Fruit fly (Drosophila melanogaster) whole organism, embryonic: Measurements from ENCODE around the gene mRpS11.
A peak's percentile ranks its signal among the peaks of the same experiment; 100 is the strongest.

Experiments used
- Antp ChIP-seq: fragments of 200-800 bp; sonication (Bioruptor generic); optimal IDR thresholded peaks from 3 replicates; lab custom pipeline; 2016; ENCODE audit warnings: missing biosample characterization, missing genetic modification characterization
- Asciz ChIP-seq: fragments of 200-800 bp; sonication (Bioruptor generic); optimal IDR thresholded peaks from 2 replicates; lab custom pipeline; 2017; ENCODE audit warnings: missing biosample characterization, mild to moderate bottlenecking, missing genetic modification characterization, missing genetic modification reagents
- Atf6 ChIP-seq: fragments of 200-800 bp; sonication (Bioruptor generic); IDR thresholded peaks from 2 replicates; pipeline ENCODE4 v1.3.6; 2022; ENCODE audit warnings: missing biosample characterization, missing genetic modification characterization
- CG10543 ChIP-seq: fragments of 200-800 bp; sonication (Bioruptor generic); optimal IDR thresholded peaks from 3 replicates; lab custom pipeline; 2017; ENCODE audit warnings: missing biosample characterization, mild to moderate bottlenecking, missing genetic modification characterization, moderate library complexity
- CG10979 ChIP-seq: fragments of 200-800 bp; sonication (Bioruptor generic); optimal IDR thresholded peaks from 2 replicates; lab custom pipeline; 2018; ENCODE audit warnings: missing biosample characterization, mild to moderate bottlenecking, missing genetic modification characterization, moderate library complexity
- CG11695 ChIP-seq: fragments of 200-800 bp; sonication (Bioruptor generic); IDR thresholded peaks from 3 replicates; pipeline ENCODE4 v1.3.6; 2022; ENCODE audit warnings: missing biosample characterization, missing genetic modification characterization
- CG14710 ChIP-seq: fragments of 200-800 bp; sonication (Bioruptor generic); optimal IDR thresholded peaks from 3 replicates; lab custom pipeline; 2019; ENCODE audit warnings: missing biosample characterization, mild to moderate bottlenecking, missing genetic modification characterization, moderate library complexity
- CG15269 ChIP-seq: fragments of 200-800 bp; sonication (Bioruptor generic); optimal IDR thresholded peaks from 2 replicates; lab custom pipeline; 2018; ENCODE audit warnings: missing biosample characterization, mild to moderate bottlenecking, missing genetic modification characterization, moderate library complexity
- CG17359 ChIP-seq: fragments of 200-800 bp; sonication (Bioruptor generic); optimal IDR thresholded peaks from 3 replicates; lab custom pipeline; 2018; ENCODE audit warnings: missing biosample characterization, mild to moderate bottlenecking, missing genetic modification characterization, moderate library complexity
- CG17802 ChIP-seq: fragments of 200-800 bp; sonication (Bioruptor generic); optimal IDR thresholded peaks from 2 replicates; lab custom pipeline; 2018; ENCODE audit warnings: missing biosample characterization, mild to moderate bottlenecking, missing genetic modification characterization, moderate library complexity
- CG17912 ChIP-seq: fragments of 200-800 bp; sonication (Bioruptor generic); optimal IDR thresholded peaks from 2 replicates; lab custom pipeline; 2018; ENCODE audit warnings: missing biosample characterization, mild to moderate bottlenecking, missing genetic modification characterization
- CG18619 ChIP-seq: fragments of 200-800 bp; sonication (Bioruptor generic); optimal IDR thresholded peaks from 3 replicates; lab custom pipeline; 2017; ENCODE audit warnings: missing biosample characterization, mild to moderate bottlenecking, missing genetic modification characterization
- CG2116 ChIP-seq: fragments of 200-800 bp; sonication (Bioruptor generic); optimal IDR thresholded peaks from 3 replicates; lab custom pipeline; 2018; ENCODE audit warnings: missing biosample characterization, mild to moderate bottlenecking, missing genetic modification characterization
- CG2199 ChIP-seq: fragments of 200-800 bp; sonication (Bioruptor generic); IDR thresholded peaks from 3 replicates; pipeline ENCODE4 v1.3.6; 2022; ENCODE audit warnings: missing biosample characterization, missing genetic modification characterization
- CG2678 ChIP-seq: fragments of 200-800 bp; sonication (Bioruptor generic); optimal IDR thresholded peaks from 3 replicates; lab custom pipeline; 2019; ENCODE audit warnings: missing biosample characterization, mild to moderate bottlenecking, missing genetic modification characterization, moderate library complexity
- CG30403 ChIP-seq: fragments of 200-800 bp; sonication (Bioruptor generic); optimal IDR thresholded peaks from 3 replicates; lab custom pipeline; 2016; ENCODE audit warnings: missing biosample characterization, missing genetic modification characterization
- CG33213 ChIP-seq: fragments of 200-800 bp; sonication (Bioruptor generic); optimal IDR thresholded peaks from 3 replicates; lab custom pipeline; 2016; ENCODE audit warnings: missing biosample characterization, missing genetic modification characterization
- CG4282 ChIP-seq: fragments of 200-800 bp; sonication (Bioruptor generic); optimal IDR thresholded peaks from 2 replicates; lab custom pipeline; 2016; ENCODE audit warnings: missing biosample characterization, missing genetic modification characterization
- CG4854 ChIP-seq: fragments of 200-800 bp; sonication (Bioruptor generic); optimal IDR thresholded peaks from 2 replicates; lab custom pipeline; 2016; ENCODE audit warnings: missing biosample characterization, missing genetic modification characterization, inconsistent platforms
- CG7357 ChIP-seq: fragments of 200-800 bp; sonication (Bioruptor generic); IDR thresholded peaks from 3 replicates; pipeline ENCODE4 v1.3.6; 2022; ENCODE audit warnings: missing biosample characterization, missing genetic modification characterization
- CG7786 ChIP-seq: fragments of 200-800 bp; sonication (Bioruptor generic); optimal IDR thresholded peaks from 2 replicates; lab custom pipeline; 2016; ENCODE audit warnings: missing biosample characterization, missing genetic modification characterization
- CG7839 ChIP-seq: fragments of 200-800 bp; sonication (Bioruptor generic); optimal IDR thresholded peaks from 3 replicates; lab custom pipeline; 2018; ENCODE audit warnings: missing biosample characterization, mild to moderate bottlenecking, missing genetic modification characterization, moderate library complexity
- CG7928 ChIP-seq: fragments of 200-800 bp; sonication (Bioruptor generic); optimal IDR thresholded peaks from 2 replicates; lab custom pipeline; 2017; ENCODE audit warnings: missing biosample characterization, mild to moderate bottlenecking, missing genetic modification characterization
- CG7963 ChIP-seq: fragments of 200-800 bp; sonication (Bioruptor generic); IDR thresholded peaks from 3 replicates; pipeline ENCODE4 v1.3.6; 2022; ENCODE audit warnings: missing biosample characterization, missing genetic modification characterization; ENCODE audit not compliant: partially characterized antibody
- Camta ChIP-seq: fragments of 200-800 bp; sonication (Bioruptor generic); optimal IDR thresholded peaks from 2 replicates; lab custom pipeline; 2016; ENCODE audit warnings: missing biosample characterization, missing genetic modification characterization
- Dbx ChIP-seq: fragments of 200-800 bp; sonication (Bioruptor generic); IDR thresholded peaks from 3 replicates; pipeline ENCODE4 v1.3.6; 2022; ENCODE audit warnings: missing biosample characterization, missing genetic modification characterization
- HHEX ChIP-seq: fragments of 200-800 bp; sonication (Bioruptor generic); optimal IDR thresholded peaks from 3 replicates; lab custom pipeline; 2017; ENCODE audit warnings: missing biosample characterization, mild to moderate bottlenecking, missing genetic modification characterization, missing genetic modification reagents
- HLH54F ChIP-seq: fragments of 200-800 bp; sonication (Bioruptor generic); optimal IDR thresholded peaks from 3 replicates; lab custom pipeline; 2016; ENCODE audit warnings: missing biosample characterization, missing genetic modification characterization
- HmgZ ChIP-seq: fragments of 200-800 bp; sonication (Bioruptor generic); optimal IDR thresholded peaks from 2 replicates; lab custom pipeline; 2018; ENCODE audit warnings: missing biosample characterization, mild to moderate bottlenecking, missing genetic modification characterization
- Med ChIP-seq: fragments of 200-800 bp; sonication (Bioruptor generic); peaks from one replicate; lab custom pipeline; 2016; ENCODE audit warnings: missing biosample characterization, missing genetic modification characterization, mild to moderate bottlenecking, inconsistent platforms, moderate library complexity
- Optix ChIP-seq: fragments of 200-800 bp; sonication (Bioruptor generic); IDR thresholded peaks from 3 replicates; pipeline ENCODE4 v1.3.6; 2022; ENCODE audit warnings: missing biosample characterization, missing genetic modification characterization
- Taf1 ChIP-seq: fragments of 200-800 bp; sonication (Bioruptor generic); IDR thresholded peaks from 2 replicates; pipeline ENCODE4 v1.3.6; 2022; ENCODE audit warnings: missing biosample characterization, missing genetic modification characterization
- Vsx1 ChIP-seq: fragments of 200-800 bp; sonication (Bioruptor generic); optimal IDR thresholded peaks from 2 replicates; lab custom pipeline; 2017; ENCODE audit warnings: missing biosample characterization, mild to moderate bottlenecking, missing genetic modification characterization, missing genetic modification reagents
- Xbp1 ChIP-seq: fragments of 200-800 bp; sonication (Bioruptor generic); optimal IDR thresholded peaks from 3 replicates; lab custom pipeline; 2016; ENCODE audit warnings: missing biosample characterization, mild to moderate bottlenecking, missing genetic modification characterization
- Xrp1 ChIP-seq: fragments of 200-800 bp; sonication (Bioruptor generic); IDR thresholded peaks from 2 replicates; pipeline ENCODE4 v1.3.6; 2022; ENCODE audit warnings: missing biosample characterization, missing genetic modification characterization
- ab ChIP-seq: fragments of 200-800 bp; sonication (Bioruptor generic); optimal IDR thresholded peaks from 2 replicates; lab custom pipeline; 2016; ENCODE audit warnings: missing biosample characterization, missing genetic modification characterization
- ci ChIP-seq: fragments of 200-800 bp; sonication (Bioruptor generic); IDR thresholded peaks from 3 replicates; pipeline ENCODE4 v1.3.6; 2022; ENCODE audit warnings: missing biosample characterization, missing genetic modification characterization
- crc ChIP-seq: fragments of 200-800 bp; sonication (Bioruptor generic); optimal IDR thresholded peaks from 2 replicates; lab custom pipeline; 2016; ENCODE audit warnings: missing biosample characterization, missing genetic modification characterization
- klu ChIP-seq: fragments of 200-800 bp; sonication (Bioruptor generic); IDR thresholded peaks from 2 replicates; pipeline ENCODE4 v1.3.6; 2022; ENCODE audit warnings: missing biosample characterization, missing genetic modification characterization
- lilli ChIP-seq: fragments of 200-800 bp; sonication (Bioruptor generic); optimal IDR thresholded peaks from 3 replicates; lab custom pipeline; 2016; ENCODE audit warnings: missing biosample characterization, missing genetic modification characterization
- lmd ChIP-seq: fragments of 200-800 bp; sonication (Bioruptor generic); IDR thresholded peaks from 2 replicates; pipeline ENCODE4 v1.3.6; 2022; ENCODE audit warnings: missing biosample characterization, missing genetic modification characterization
- lola ChIP-seq, 3 experiments: fragments of >200 bp in 2 of 3; fragments of 200-800 bp in 1 of 3; sonication (Bioruptor generic) in 1 of 3; optimal IDR thresholded peaks; 2 replicates each; lab custom pipeline; 2017 to 2019; ENCODE audit warnings: missing biosample characterization in 3 of 3, missing genetic modification characterization in 3 of 3, mild to moderate bottlenecking in 1 of 3, moderate library complexity in 1 of 3
- maf-S ChIP-seq: fragments of 200-800 bp; sonication (Bioruptor generic); optimal IDR thresholded peaks from 2 replicates; lab custom pipeline; 2016; ENCODE audit warnings: missing biosample characterization, missing genetic modification characterization
- peb ChIP-seq: fragments of 200-800 bp; sonication (Bioruptor generic); IDR thresholded peaks from 2 replicates; pipeline ENCODE4 v1.3.6; 2022; ENCODE audit warnings: missing biosample characterization, missing genetic modification characterization
- ranshi ChIP-seq: fragments of 200-800 bp; sonication (Bioruptor generic); IDR thresholded peaks from 2 replicates; pipeline ENCODE4 v1.3.6; 2022; ENCODE audit warnings: missing biosample characterization, missing genetic modification characterization
- sd ChIP-seq: fragments of 200-800 bp; sonication (Bioruptor generic); optimal IDR thresholded peaks from 3 replicates; lab custom pipeline; 2018; ENCODE audit warnings: missing biosample characterization, mild to moderate bottlenecking, missing genetic modification characterization, moderate library complexity
- tll ChIP-seq, 2 experiments: fragments of 200-800 bp in 1 of 2; fragments of >200 bp in 1 of 2; sonication (Bioruptor generic) in 1 of 2; optimal IDR thresholded peaks; 2 replicates each; lab custom pipeline; 2017 to 2019; ENCODE audit warnings: missing biosample characterization in 2 of 2, missing genetic modification characterization in 2 of 2, mild to moderate bottlenecking in 1 of 2, moderate library complexity in 1 of 2
- tna ChIP-seq: fragments of 200-800 bp; sonication (Bioruptor generic); IDR thresholded peaks from 2 replicates; pipeline ENCODE4 v1.3.6; 2022; ENCODE audit warnings: missing biosample characterization, missing genetic modification characterization; ENCODE audit not compliant: partially characterized antibody
- wek ChIP-seq: fragments of 200-800 bp; sonication (Bioruptor generic); optimal IDR thresholded peaks from 3 replicates; lab custom pipeline; 2018; ENCODE audit warnings: missing biosample characterization, mild to moderate bottlenecking, missing genetic modification characterization, moderate library complexity
- yki ChIP-seq: fragments of >200 bp; optimal IDR thresholded peaks from 3 replicates; lab custom pipeline; 2018
- zen ChIP-seq: fragments of 200-800 bp; sonication (Bioruptor generic); optimal IDR thresholded peaks from 3 replicates; lab custom pipeline; 2018; ENCODE audit warnings: missing biosample characterization, mild to moderate bottlenecking, missing genetic modification characterization, moderate library complexity

mRpS11 gene

DNA sequence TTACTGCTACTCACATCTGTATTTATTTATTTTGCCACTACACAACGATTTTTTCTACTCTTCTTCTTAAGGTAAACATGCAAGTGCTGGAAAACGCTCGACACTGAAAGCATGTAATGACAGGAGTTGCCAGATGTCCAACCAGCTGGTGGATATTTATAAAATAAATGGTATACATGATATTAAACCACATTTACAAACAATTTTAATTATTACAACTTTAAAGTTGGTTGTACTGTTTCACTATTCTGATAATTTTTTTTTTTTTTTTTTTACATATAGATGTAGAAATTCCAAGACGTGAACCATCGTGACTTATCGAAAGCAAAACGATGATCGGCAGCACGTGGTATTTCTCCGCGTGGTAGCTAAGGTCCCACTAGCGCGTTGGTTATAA is 7.3 kb downstream of the mRpS11 start, which contains the start of the genes Keap1 and kuk (continued):
- TF ChIP-seq Optix (GFP tag; lab: Robert Waterston, UW) (no peak), CG2199 (GFP tag; lab: Robert Waterston, UW) (no peak), Med (GFP tag; lab: Kevin White, UChicago) (peak; percentile 89), CG17359 (peak; percentile 99), CG7357 (GFP tag; lab: Robert Waterston, UW) (no peak), Antp (GFP tag; lab: Kevin White, UChicago) (peak; percentile 48), CG7839 (tag; lab: Kevin White, UChicago) (peak; percentile 13), lmd (GFP tag; lab: Robert Waterston, UW) (peak; percentile 46; the same call in 1 of the 2 replicates), Dbx (peak; percentile 73), CG4282 (no peak), CG10543 (GFP tag; lab: Kevin White, UChicago) (peak; percentile 37), CG17802 (peak; percentile 11), CG11695 (GFP tag; lab: Robert Waterston, UW) (0 out of 3 replicates have a peak, but pooled peaks have one; percentile 14), tna (GFP tag; lab: Robert Waterston, UW) (peak; percentile 61), CG33213 (GFP tag; lab: Kevin White, UChicago) (peak; percentile 77), CG4854 (GFP tag; lab: Kevin White, UChicago) (no peak), CG14710 (tag; lab: Kevin White, UChicago) (peak; percentile 82), klu (GFP tag; lab: Robert Waterston, UW) (no peak), ab (no peak), HmgZ (tag; lab: Kevin White, UChicago) (peak; percentile 73), Atf6 (GFP tag; lab: Robert Waterston, UW) (no peak), CG2678 (peak; percentile 12), Xbp1 (GFP tag; lab: Kevin White, UChicago) (peak; percentile 71), CG30403 (GFP tag; lab: Kevin White, UChicago) (peak; percentile 73), Xrp1 (GFP tag; lab: Robert Waterston, UW) (peak; percentile 49), CG17912 (peak; percentile 6), lilli (peak; percentile 79), yki (lab: Kevin White, UChicago) (no peak), CG10979 (tag; lab: Kevin White, UChicago) (no peak), maf-S (GFP tag; lab: Kevin White, UChicago) (peak; percentile 71), CG18619 (peak; percentile 20), peb (no peak), tll (GFP tag; optimal IDR thresholded peaks at IDR 0.05; lab: Kevin White, UChicago) (no peak), ranshi (peak; percentile 67), CG2116 (GFP tag; lab: Kevin White, UChicago) (peak; percentile 72), ci (GFP tag; lab: Robert Waterston, UW) (peak; percentile 64), sd (tag; lab: Kevin White, UChicago) (peak; percentile 43), CG7786 (GFP tag; lab: Kevin White, UChicago) (peak; percentile 51), CG7928 (GFP tag; lab: Kevin White, UChicago) (peak; percentile 43), lola (GFP tag; optimal IDR thresholded peaks at IDR 0.05; lab: Kevin White, UChicago) (no peak), crc (GFP tag; lab: Kevin White, UChicago) (no peak), HLH54F (GFP tag; lab: Kevin White, UChicago) (peak; percentile 73), zen (tag; lab: Kevin White, UChicago) (peak; percentile 34), HHEX (peak; percentile 54), Asciz (peak; percentile 48), Camta (GFP tag; lab: Kevin White, UChicago) (peak; percentile 65), Vsx1 (GFP tag; lab: Kevin White, UChicago) (no peak), wek (GFP tag; lab: Kevin White, UChicago) (no peak), CG7963 (GFP tag; lab: Robert Waterston, UW) (no peak), Taf1 (GFP tag; lab: Robert Waterston, UW) (no peak), CG15269 (tag; lab: Kevin White, UChicago) (peak; percentile 29)
